Fruit fly (Drosophila melanogaster): Measurements from ENCODE around the gene Cals.
A peak's percentile ranks its signal among the peaks of the same experiment; 100 is the strongest.

Cals gene

DNA sequence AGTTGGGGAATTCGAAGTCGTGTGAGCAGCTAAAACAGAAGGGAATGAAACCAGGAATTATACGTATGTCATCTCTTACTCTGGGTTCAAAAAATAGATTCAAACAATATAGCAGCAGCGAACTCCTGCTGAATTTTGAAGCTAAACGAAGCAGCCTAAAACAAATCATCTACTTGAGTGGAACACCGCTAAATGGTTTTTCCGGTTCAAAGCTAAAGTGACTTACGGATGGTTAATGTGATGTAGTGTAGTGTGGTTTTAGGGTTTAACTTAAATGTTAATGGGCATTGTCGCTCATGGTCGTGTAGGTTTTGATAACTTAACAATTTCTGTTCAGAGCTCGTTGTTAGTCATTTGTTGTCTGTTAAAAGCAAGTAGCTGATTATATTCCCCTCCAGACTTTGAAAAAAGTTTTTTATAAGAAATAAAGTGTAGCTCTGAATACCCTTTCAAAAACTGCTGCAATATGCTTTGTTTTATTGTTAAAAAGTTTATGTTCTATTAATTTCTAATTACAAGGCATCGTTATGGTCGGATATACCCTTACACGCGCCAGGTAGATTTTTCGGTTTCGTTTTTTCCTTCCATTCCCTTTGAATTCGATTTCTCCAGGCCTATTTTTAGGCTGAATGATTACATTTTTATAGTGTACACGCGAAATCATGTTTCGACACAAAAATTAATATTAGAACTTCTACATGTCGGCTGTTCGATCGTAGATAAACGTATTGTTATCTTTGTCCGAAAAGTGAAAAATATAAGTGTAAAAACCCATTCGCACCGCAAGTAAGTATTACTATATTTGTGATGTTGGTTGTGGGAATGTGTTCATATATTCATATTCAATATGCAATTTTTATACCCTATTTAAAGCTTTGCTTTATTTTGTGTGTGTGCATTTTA, 10.0 kb downstream of the Cals start (continued):
- TF ChIP-seq CG17359 (tag; optimal IDR thresholded peaks at IDR 0.05): peak; percentile 94
- TF ChIP-seq Ravus (GFP tag; IDR thresholded peaks at IDR 0.05): peak; percentile 69
- peak; percentile 85 for TF ChIP-seq Vsx1 (GFP tag; optimal IDR thresholded peaks at IDR 0.05)
- no peak for TF ChIP-seq gce (GFP tag; IDR thresholded peaks at IDR 0.05)
- peak; percentile 91 for TF ChIP-seq crc (GFP tag; optimal IDR thresholded peaks at IDR 0.05)
- no peak for TF ChIP-seq H15 (GFP tag; IDR thresholded peaks at IDR 0.05)
- TF ChIP-seq Opbp (GFP tag; IDR thresholded peaks at IDR 0.05; ENCODE audit: partially characterized antibody): no peak
- TF ChIP-seq NC2β (GFP tag; optimal IDR thresholded peaks at IDR 0.05): peak; percentile 93
- TF ChIP-seq CG31441 (GFP tag; IDR thresholded peaks at IDR 0.05): no peak; the same call in 1 of the 2 replicates
- TF ChIP-seq CG7963 (GFP tag; IDR thresholded peaks at IDR 0.05; ENCODE audit: partially characterized antibody): no peak
- peak; percentile 89 for TF ChIP-seq ewg (GFP tag; optimal IDR thresholded peaks at IDR 0.05)
- TF ChIP-seq CG13624 (GFP tag; optimal IDR thresholded peaks at IDR 0.05): peak; percentile 91
- TF ChIP-seq CG15601 (tag; optimal IDR thresholded peaks at IDR 0.05): peak; percentile 89
- TF ChIP-seq CG12104 (GFP tag; optimal IDR thresholded peaks at IDR 0.05): peak; percentile 84
- TF ChIP-seq Scr (GFP tag; IDR thresholded peaks at IDR 0.05; ENCODE audit: partially characterized antibody): no peak
- TF ChIP-seq Spps (tag; optimal IDR thresholded peaks at IDR 0.05): peak; percentile 87
- TF ChIP-seq cg (GFP tag; optimal IDR thresholded peaks at IDR 0.05): no peak
- peak; percentile 77 for TF ChIP-seq CG13296 (GFP tag; optimal IDR thresholded peaks at IDR 0.05)
- no peak; the same call in 1 of the 2 replicates for TF ChIP-seq wdn (GFP tag; IDR thresholded peaks at IDR 0.05)
- peak; percentile 82 for TF ChIP-seq CG4707 (GFP tag; optimal IDR thresholded peaks at IDR 0.05)
- TF ChIP-seq CG17385 (GFP tag; optimal IDR thresholded peaks at IDR 0.05): peak; percentile 86
- TF ChIP-seq CG17612 (GFP tag; IDR thresholded peaks at IDR 0.05): no peak
- TF ChIP-seq CG12391 (tag; optimal IDR thresholded peaks at IDR 0.05): peak; percentile 96
- no peak; the same call in 2 of the 3 replicates for TF ChIP-seq zfh1 (GFP tag; IDR thresholded peaks at IDR 0.05)
- TF ChIP-seq CG4730 (GFP tag; IDR thresholded peaks at IDR 0.05): no peak
- TF ChIP-seq Xbp1 (GFP tag; optimal IDR thresholded peaks at IDR 0.05): peak; percentile 96
- TF ChIP-seq Optix (GFP tag; IDR thresholded peaks at IDR 0.05): no peak
- no peak for TF ChIP-seq twi (tag; optimal IDR thresholded peaks at IDR 0.05)
- TF ChIP-seq exex (tag; optimal IDR thresholded peaks at IDR 0.05): no peak
- TF ChIP-seq CG5245 (GFP tag; optimal IDR thresholded peaks at IDR 0.05): peak; percentile 88
- peak; percentile 86 for TF ChIP-seq CG7372 (GFP tag; IDR thresholded peaks at IDR 0.05)
- peak; percentile 78 for TF ChIP-seq CTCF (GFP tag; optimal IDR thresholded peaks at IDR 0.05)
- peak; percentile 83 for TF ChIP-seq gro (GFP tag; optimal IDR thresholded peaks at IDR 0.05)
- TF ChIP-seq Hr3 (GFP tag; optimal IDR thresholded peaks at IDR 0.05): peak; percentile 93
- no peak for TF ChIP-seq fd64A (GFP tag; optimal IDR thresholded peaks at IDR 0.05)
- peak; percentile 78 for TF ChIP-seq Hmx (GFP tag; optimal IDR thresholded peaks at IDR 0.05)
- TF ChIP-seq Aef1 (GFP tag; IDR thresholded peaks at IDR 0.05): no peak; the same call in 2 of the 3 replicates
- peak; percentile 74 for TF ChIP-seq CG31388 (GFP tag; optimal IDR thresholded peaks at IDR 0.05)
- peak; percentile 52 for TF ChIP-seq CG10431 (GFP tag; optimal IDR thresholded peaks at IDR 0.05)
- no peak; the same call in 2 of the 3 replicates for TF ChIP-seq CG3726 (GFP tag; IDR thresholded peaks at IDR 0.05)
- TF ChIP-seq luna (GFP tag; optimal IDR thresholded peaks at IDR 0.05): peak; percentile 81
- peak; percentile 79; the same call in 1 of the 2 replicates for TF ChIP-seq CG11085 (GFP tag; IDR thresholded peaks at IDR 0.05)
- peak; percentile 76 for TF ChIP-seq CG13123 (GFP tag; optimal IDR thresholded peaks at IDR 0.05)
- no peak for TF ChIP-seq ham (GFP tag; IDR thresholded peaks at IDR 0.05)
- TF ChIP-seq CG9932 (GFP tag; IDR thresholded peaks at IDR 0.05): no peak
- TF ChIP-seq E2f1 (GFP tag; IDR thresholded peaks at IDR 0.05): no peak; the same call in 1 of the 2 replicates
- TF ChIP-seq slbo (GFP tag; IDR thresholded peaks at IDR 0.05): no peak; the same call in 1 of the 2 replicates
- TF ChIP-seq CG4820 (GFP tag; optimal IDR thresholded peaks at IDR 0.05): peak; percentile 87
- TF ChIP-seq CG4282 (GFP tag; optimal IDR thresholded peaks at IDR 0.05): peak; percentile 86
- no peak for TF ChIP-seq CG9727 (GFP tag; optimal IDR thresholded peaks at IDR 0.05)
